Worm (Caenorhabditis elegans) whole organism, mixed stage, embryonic: ENCODE data around the gene srg-60.

ENCODE experiments used
- elt-1 ChIP-seq: sonication (generic microtip); optimal IDR thresholded peaks from 2 replicates; lab custom pipeline; 2017; ENCODE audit warnings: missing genetic modification characterization, mild to moderate bottlenecking, missing compliant biosample characterization, antibody characterized with exemption, moderate library complexity, borderline replicate concordance; ENCODE audit not compliant: insufficient read depth
- nhr-2 ChIP-seq: fragments of 150-350 bp; optimal IDR thresholded peaks from 2 replicates; lab custom pipeline; 2014; ENCODE audit warnings: missing biosample characterization, missing genetic modification characterization
- nhr-237 ChIP-seq: fragments of 150-350 bp; optimal IDR thresholded peaks from 2 replicates; lab custom pipeline; 2014; ENCODE audit warnings: missing biosample characterization, missing genetic modification characterization
- snpc-4 ChIP-seq: fragments of 150-350 bp; optimal IDR thresholded peaks from 2 replicates; lab custom pipeline; 2014; ENCODE audit warnings: missing biosample characterization, missing genetic modification characterization
- unc-62 ChIP-seq: fragments of 150-350 bp; optimal IDR thresholded peaks from 2 replicates; lab custom pipeline; 2014; ENCODE audit warnings: missing biosample characterization, missing genetic modification reagents, missing genetic modification characterization

DNA sequence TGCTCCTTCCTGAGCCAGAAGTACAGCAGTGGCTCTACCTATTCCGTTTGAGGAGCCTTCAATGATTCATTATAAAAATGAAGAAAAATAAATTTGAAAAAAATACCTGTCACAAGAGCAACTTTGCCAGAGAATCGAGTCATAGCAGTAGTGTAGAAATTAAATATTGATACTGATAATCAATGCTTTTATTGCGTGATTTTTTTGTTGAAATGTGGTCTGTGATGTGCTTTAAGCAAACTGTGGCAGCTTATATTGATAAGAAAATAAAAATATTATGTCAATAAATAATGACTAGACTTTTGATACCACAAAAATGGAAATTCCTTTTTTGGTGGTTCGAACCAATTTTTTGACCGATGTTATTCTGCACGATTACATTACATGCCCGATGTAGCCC, 42.6 kb upstream of the srg-60 start, which contains the start of gene dhs-14:
- TF ChIP-seq unc-62 (GFP tag; lab: Kevin White, UChicago): no peak
- TF ChIP-seq elt-1 (tag; lab: Kevin White, UChicago): no peak
- TF ChIP-seq nhr-2 (tag; lab: Kevin White, UChicago): no peak
- no peak for TF ChIP-seq snpc-4 (tag; lab: Kevin White, UChicago)
- no peak for TF ChIP-seq nhr-237
